Fruit fly (Drosophila melanogaster) whole organism, embryonic: Measurements from ENCODE around the gene yellow-e3.

ENCODE experiments used
- Asciz ChIP-seq: fragments of 200-800 bp; sonication (Bioruptor generic); optimal IDR thresholded peaks from 2 replicates; lab custom pipeline; 2017; ENCODE audit warnings: missing biosample characterization, mild to moderate bottlenecking, missing genetic modification characterization, missing genetic modification reagents
- Atf6 ChIP-seq: fragments of 200-800 bp; sonication (Bioruptor generic); IDR thresholded peaks from 2 replicates; pipeline ENCODE4 v1.3.6; 2022; ENCODE audit warnings: missing biosample characterization, missing genetic modification characterization
- B-H2 ChIP-seq: fragments of 200-800 bp; sonication (Bioruptor generic); optimal IDR thresholded peaks from 2 replicates; lab custom pipeline; 2018; ENCODE audit warnings: missing biosample characterization, mild to moderate bottlenecking, missing genetic modification characterization
- Bdp1 ChIP-seq: fragments of 200-800 bp; sonication (Bioruptor generic); optimal IDR thresholded peaks from 3 replicates; lab custom pipeline; 2016; ENCODE audit warnings: missing biosample characterization, missing genetic modification characterization
- Blimp-1 ChIP-seq: fragments of 200-800 bp; sonication (Bioruptor generic); optimal IDR thresholded peaks from 3 replicates; lab custom pipeline; 2018; ENCODE audit warnings: missing biosample characterization, missing genetic modification characterization, mild to moderate bottlenecking, moderate library complexity, missing genetic modification reagents
- CG11723 ChIP-seq: fragments of 200-800 bp; sonication (Bioruptor generic); optimal IDR thresholded peaks from 2 replicates; lab custom pipeline; 2017; ENCODE audit warnings: missing biosample characterization, mild to moderate bottlenecking, missing genetic modification characterization
- CG13296 ChIP-seq: fragments of 200-800 bp; sonication (Bioruptor generic); optimal IDR thresholded peaks from 3 replicates; lab custom pipeline; 2018; ENCODE audit warnings: missing biosample characterization, mild to moderate bottlenecking, missing genetic modification characterization
- CG14667 ChIP-seq: fragments of 200-800 bp; sonication (Bioruptor generic); IDR thresholded peaks from 2 replicates; pipeline ENCODE4 v1.3.6; 2022; ENCODE audit warnings: missing biosample characterization, missing genetic modification characterization
- CG15269 ChIP-seq: fragments of 200-800 bp; sonication (Bioruptor generic); optimal IDR thresholded peaks from 2 replicates; lab custom pipeline; 2018; ENCODE audit warnings: missing biosample characterization, mild to moderate bottlenecking, missing genetic modification characterization, moderate library complexity
- CG18011 ChIP-seq: fragments of 200-800 bp; sonication (Bioruptor generic); optimal IDR thresholded peaks from 2 replicates; lab custom pipeline; 2017; ENCODE audit warnings: missing biosample characterization, missing genetic modification characterization, mild to moderate bottlenecking, moderate library complexity, missing genotype
- CG2120 ChIP-seq: fragments of 200-800 bp; sonication (Bioruptor generic); optimal IDR thresholded peaks from 3 replicates; lab custom pipeline; 2016; ENCODE audit warnings: missing biosample characterization, missing genetic modification characterization
- CG30403 ChIP-seq: fragments of 200-800 bp; sonication (Bioruptor generic); optimal IDR thresholded peaks from 3 replicates; lab custom pipeline; 2016; ENCODE audit warnings: missing biosample characterization, missing genetic modification characterization
- CG3407 ChIP-seq: fragments of 200-800 bp; sonication (Bioruptor generic); optimal IDR thresholded peaks from 2 replicates; lab custom pipeline; 2018; ENCODE audit warnings: missing biosample characterization, mild to moderate bottlenecking, missing genetic modification characterization
- CG42726 ChIP-seq: fragments of 200-800 bp; sonication (Bioruptor generic); IDR thresholded peaks from 2 replicates; pipeline ENCODE4 v1.3.6; 2022; ENCODE audit warnings: missing biosample characterization, missing genetic modification characterization; ENCODE audit not compliant: partially characterized antibody
- CG4282 ChIP-seq: fragments of 200-800 bp; sonication (Bioruptor generic); optimal IDR thresholded peaks from 2 replicates; lab custom pipeline; 2016; ENCODE audit warnings: missing biosample characterization, missing genetic modification characterization
- CG4617 ChIP-seq: fragments of 200-800 bp; sonication (Bioruptor generic); optimal IDR thresholded peaks from 3 replicates; lab custom pipeline; 2016; ENCODE audit warnings: missing biosample characterization, missing genetic modification characterization, borderline replicate concordance
- CG7271 ChIP-seq: fragments of 200-800 bp; sonication (Bioruptor generic); optimal IDR thresholded peaks from 2 replicates; lab custom pipeline; 2018; ENCODE audit warnings: missing biosample characterization, mild to moderate bottlenecking, missing genetic modification characterization, moderate library complexity
- CG7556 ChIP-seq: fragments of 200-800 bp; sonication (Bioruptor generic); optimal IDR thresholded peaks from 2 replicates; lab custom pipeline; 2017; ENCODE audit warnings: missing biosample characterization, mild to moderate bottlenecking, missing genetic modification characterization
- CG8359 ChIP-seq: fragments of 200-800 bp; sonication (Bioruptor generic); optimal IDR thresholded peaks from 2 replicates; lab custom pipeline; 2017; ENCODE audit warnings: missing biosample characterization, mild to moderate bottlenecking, missing genetic modification characterization, borderline replicate concordance
- CG9215 ChIP-seq: fragments of 200-800 bp; sonication (Bioruptor generic); IDR thresholded peaks from 2 replicates; pipeline ENCODE4 v1.3.6; 2022; ENCODE audit warnings: missing biosample characterization, missing genetic modification characterization
- CG9727 ChIP-seq: fragments of 200-800 bp; sonication (Bioruptor generic); optimal IDR thresholded peaks from 3 replicates; lab custom pipeline; 2017; ENCODE audit warnings: missing biosample characterization, mild to moderate bottlenecking, missing genetic modification characterization
- Dbx ChIP-seq: fragments of 200-800 bp; sonication (Bioruptor generic); IDR thresholded peaks from 3 replicates; pipeline ENCODE4 v1.3.6; 2022; ENCODE audit warnings: missing biosample characterization, missing genetic modification characterization
- Fer3 ChIP-seq: fragments of 200-800 bp; sonication (Bioruptor generic); optimal IDR thresholded peaks from 2 replicates; lab custom pipeline; 2018; ENCODE audit warnings: missing biosample characterization, mild to moderate bottlenecking, missing genetic modification characterization, moderate library complexity
- H2.0 ChIP-seq: fragments of 200-800 bp; sonication (Bioruptor generic); IDR thresholded peaks from 2 replicates; pipeline ENCODE4 v1.3.6; 2022; ENCODE audit warnings: missing biosample characterization, missing genetic modification characterization
- HLHmδ ChIP-seq: fragments of 200-800 bp; sonication (Bioruptor generic); optimal IDR thresholded peaks from 2 replicates; lab custom pipeline; 2018; ENCODE audit warnings: missing biosample characterization, mild to moderate bottlenecking, missing genetic modification characterization, moderate library complexity
- Lpt ChIP-seq: fragments of >200 bp; optimal IDR thresholded peaks from 2 replicates; lab custom pipeline; 2018; ENCODE audit warnings: missing biosample characterization, missing genetic modification characterization
- Ptx1 ChIP-seq: fragments of 200-800 bp; sonication (Bioruptor generic); IDR thresholded peaks from 2 replicates; pipeline ENCODE4 v1.3.6; 2022; ENCODE audit warnings: missing biosample characterization, missing genetic modification characterization
- Ravus ChIP-seq: fragments of 200-800 bp; sonication (Bioruptor generic); IDR thresholded peaks from 2 replicates; pipeline ENCODE4 v1.3.6; 2022; ENCODE audit warnings: missing biosample characterization, missing genetic modification characterization
- Rx ChIP-seq: fragments of 200-800 bp; sonication (Bioruptor generic); IDR thresholded peaks from 2 replicates; pipeline ENCODE4 v1.3.6; 2022; ENCODE audit warnings: missing biosample characterization, missing genetic modification characterization
- Side ChIP-seq: fragments of 200-800 bp; sonication (Bioruptor generic); optimal IDR thresholded peaks from 2 replicates; lab custom pipeline; 2016; ENCODE audit warnings: missing biosample characterization, missing genetic modification characterization
- aop ChIP-seq: fragments of 200-800 bp; sonication (Bioruptor generic); IDR thresholded peaks from 2 replicates; pipeline ENCODE4 v1.3.6; 2022; ENCODE audit warnings: missing biosample characterization, missing genetic modification characterization
- corto ChIP-seq: fragments of 200-800 bp; sonication (Bioruptor generic); optimal IDR thresholded peaks from 2 replicates; lab custom pipeline; 2016; ENCODE audit warnings: missing biosample characterization, mild to moderate bottlenecking, missing genetic modification characterization, moderate library complexity
- crc ChIP-seq: fragments of 200-800 bp; sonication (Bioruptor generic); optimal IDR thresholded peaks from 2 replicates; lab custom pipeline; 2016; ENCODE audit warnings: missing biosample characterization, missing genetic modification characterization
- dmrt99B ChIP-seq: fragments of 200-800 bp; sonication (Bioruptor generic); optimal IDR thresholded peaks from 2 replicates; lab custom pipeline; 2018; ENCODE audit warnings: missing biosample characterization, mild to moderate bottlenecking, missing genetic modification characterization, moderate library complexity
- ems ChIP-seq: fragments of 200-800 bp; sonication (Bioruptor generic); optimal IDR thresholded peaks from 3 replicates; lab custom pipeline; 2016; ENCODE audit warnings: missing biosample characterization, missing genetic modification characterization
- gcm ChIP-seq: fragments of 200-800 bp; sonication (Bioruptor generic); optimal IDR thresholded peaks from 2 replicates; lab custom pipeline; 2019; ENCODE audit warnings: missing biosample characterization, mild to moderate bottlenecking, missing genetic modification characterization, moderate library complexity
- insv ChIP-seq, 2 experiments: fragments of 200-800 bp; sonication (Bioruptor generic); optimal IDR thresholded peaks; 3 replicates each; lab custom pipeline; 2016 to 2018; ENCODE audit warnings: missing biosample characterization in 2 of 2, missing genetic modification characterization in 2 of 2
- jigr1 ChIP-seq: fragments of 200-800 bp; sonication (Bioruptor generic); IDR thresholded peaks from 3 replicates; pipeline ENCODE4 v1.3.6; 2022; ENCODE audit warnings: missing biosample characterization, missing genetic modification characterization
- jing ChIP-seq: fragments of 200-800 bp; sonication (Bioruptor generic); optimal IDR thresholded peaks from 2 replicates; lab custom pipeline; 2018; ENCODE audit warnings: missing biosample characterization, mild to moderate bottlenecking, missing genetic modification characterization
- kni ChIP-seq: fragments of 200-800 bp; sonication (Bioruptor generic); optimal IDR thresholded peaks from 3 replicates; lab custom pipeline; 2017; ENCODE audit warnings: mild to moderate bottlenecking, missing biosample characterization, missing genetic modification reagents, missing genetic modification characterization
- pan ChIP-seq, 4 experiments: fragments of >200 bp in 3 of 4; fragments of 200-800 bp in 1 of 4; sonication (Bioruptor generic) in 1 of 4; optimal IDR thresholded peaks in 3 of 4; IDR thresholded peaks in 1 of 4; 2 replicates each; pipeline versions ENCODE4 v1.3.6 to Lab custom; 2017 to 2022; ENCODE audit warnings: missing biosample characterization in 2 of 4, missing genetic modification characterization in 2 of 4, mixed read lengths in 1 of 4
- pita ChIP-seq: fragments of 200-800 bp; sonication (Bioruptor generic); optimal IDR thresholded peaks from 2 replicates; lab custom pipeline; 2017; ENCODE audit warnings: missing biosample characterization, mild to moderate bottlenecking, missing genetic modification characterization
- rib ChIP-seq: fragments of 200-800 bp; sonication (Bioruptor generic); IDR thresholded peaks from 2 replicates; pipeline ENCODE4 v1.3.6; 2022; ENCODE audit warnings: missing biosample characterization, missing genetic modification characterization
- seq ChIP-seq: fragments of 200-800 bp; sonication (Bioruptor generic); IDR thresholded peaks from 2 replicates; pipeline ENCODE4 v1.3.6; 2022; ENCODE audit warnings: missing biosample characterization, missing genetic modification characterization
- shn ChIP-seq: fragments of 200-800 bp; sonication (Bioruptor generic); optimal IDR thresholded peaks from 3 replicates; lab custom pipeline; 2016; ENCODE audit warnings: missing biosample characterization, missing genetic modification characterization
- stc ChIP-seq: fragments of 200-800 bp; sonication (Bioruptor generic); IDR thresholded peaks from 2 replicates; pipeline ENCODE4 v1.3.6; 2022; ENCODE audit warnings: missing biosample characterization, missing genetic modification characterization
- tll ChIP-seq, 2 experiments: fragments of 200-800 bp in 1 of 2; fragments of >200 bp in 1 of 2; sonication (Bioruptor generic) in 1 of 2; optimal IDR thresholded peaks; 2 replicates each; lab custom pipeline; 2017 to 2019; ENCODE audit warnings: missing biosample characterization in 2 of 2, missing genetic modification characterization in 2 of 2, mild to moderate bottlenecking in 1 of 2, moderate library complexity in 1 of 2
- tup ChIP-seq: fragments of 200-800 bp; sonication (Bioruptor generic); optimal IDR thresholded peaks from 2 replicates; lab custom pipeline; 2016; ENCODE audit warnings: missing biosample characterization, mild to moderate bottlenecking, missing genetic modification characterization, moderate library complexity
- twi ChIP-seq: fragments of 200-800 bp; optimal IDR thresholded peaks from 2 replicates; lab custom pipeline; 2019; ENCODE audit warnings: missing biosample characterization, mild to moderate bottlenecking, missing genetic modification characterization, moderate library complexity

yellow-e3 gene

DNA sequence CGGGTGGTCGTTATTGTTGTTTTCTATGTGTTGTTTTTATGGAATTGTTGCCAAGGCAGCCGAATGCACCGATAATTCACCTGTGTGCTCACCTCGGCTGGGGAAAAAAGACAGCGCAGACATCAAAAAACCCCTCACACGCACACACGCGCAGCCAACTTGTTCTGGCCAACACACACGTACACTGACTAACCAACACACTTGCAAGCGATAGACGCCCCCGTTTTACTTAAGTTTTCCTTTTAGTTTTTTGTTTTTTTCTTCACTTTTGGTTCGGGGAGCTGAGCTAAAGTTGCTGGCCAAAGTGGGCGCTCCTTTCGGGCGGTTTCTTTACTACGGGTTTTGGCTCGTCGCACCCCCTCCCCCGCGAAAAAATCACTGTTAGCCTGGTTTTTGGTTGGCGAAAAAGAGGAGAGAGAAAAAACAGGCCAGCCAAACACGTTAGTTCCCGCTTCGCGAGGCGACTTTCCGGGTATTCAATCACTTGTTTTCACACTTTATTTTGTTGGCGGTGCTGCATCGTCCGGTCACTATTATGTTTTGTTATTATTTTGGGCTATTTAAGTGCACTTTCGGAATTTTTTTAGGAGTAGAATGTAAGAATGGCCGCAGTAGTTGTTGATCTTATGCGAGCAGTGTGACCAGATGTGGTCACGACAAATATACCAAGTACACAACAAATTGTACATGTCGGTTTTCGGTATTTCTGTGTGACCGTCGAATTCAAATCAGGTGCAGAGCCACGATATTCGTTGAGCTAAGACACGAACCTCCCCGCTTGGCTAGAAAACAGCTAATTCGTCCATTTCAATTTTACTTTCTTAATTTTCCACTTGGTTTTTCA is 29.9 kb upstream of the yellow-e3 start, which contains the start of gene yrt (continued):
- TF ChIP-seq aop (GFP tag; lab: Robert Waterston, UW), result no peak
- TF ChIP-seq Ravus (GFP tag; lab: Robert Waterston, UW), result no peak
- no peak for TF ChIP-seq CG2120 (GFP tag; lab: Kevin White, UChicago)
- no peak for TF ChIP-seq stc (GFP tag; lab: Robert Waterston, UW)
- TF ChIP-seq jing (GFP tag; lab: Kevin White, UChicago), result no peak
- TF ChIP-seq CG9215 (GFP tag; lab: Robert Waterston, UW), result no peak
- no peak for TF ChIP-seq seq
- no peak for TF ChIP-seq CG4282 (GFP tag; lab: Kevin White, UChicago)
- no peak for TF ChIP-seq Dbx (GFP tag; lab: Robert Waterston, UW)
- TF ChIP-seq CG18011 (GFP tag; lab: Kevin White, UChicago), result no peak
- TF ChIP-seq rib, result no peak
- no peak for TF ChIP-seq shn (GFP tag; lab: Kevin White, UChicago)
- no peak for TF ChIP-seq Blimp-1
- TF ChIP-seq CG9727, result no peak
- TF ChIP-seq CG13296 (GFP tag; lab: Kevin White, UChicago), result no peak
- no peak for TF ChIP-seq CG7556 (GFP tag; lab: Kevin White, UChicago)
- TF ChIP-seq insv (GFP tag; optimal IDR thresholded peaks at IDR 0.05; lab: Kevin White, UChicago), result peak in 1 of 2 experiments; percentile 68
- no peak for TF ChIP-seq H2.0 (GFP tag; lab: Robert Waterston, UW)
- TF ChIP-seq CG4617 (GFP tag; lab: Kevin White, UChicago), result peak; percentile 48
- no peak for TF ChIP-seq Ptx1 (GFP tag; lab: Robert Waterston, UW)
- TF ChIP-seq CG7271 (tag; lab: Kevin White, UChicago), result no peak
- no peak for TF ChIP-seq pan (optimal IDR thresholded peaks at IDR 0.05; lab: Kevin White, UChicago)
- no peak for TF ChIP-seq pan (GFP tag; optimal IDR thresholded peaks at IDR 0.05 in 1 of 2, IDR thresholded peaks at IDR 0.05 in 1 of 2)
- no peak for TF ChIP-seq CG42726
- TF ChIP-seq HLHmδ (GFP tag; lab: Kevin White, UChicago), result no peak
- TF ChIP-seq CG14667, result no peak
- no peak for TF ChIP-seq CG30403 (GFP tag; lab: Kevin White, UChicago)
- TF ChIP-seq twi, result no peak
- TF ChIP-seq tll (GFP tag; optimal IDR thresholded peaks at IDR 0.05; lab: Kevin White, UChicago), result no peak
- no peak for TF ChIP-seq CG11723 (GFP tag; lab: Kevin White, UChicago)
- TF ChIP-seq Bdp1 (GFP tag; lab: Kevin White, UChicago), result no peak
- no peak for TF ChIP-seq crc (GFP tag; lab: Kevin White, UChicago)
- TF ChIP-seq jigr1 (GFP tag; lab: Robert Waterston, UW), result no peak
- TF ChIP-seq pita, result peak; percentile 81
- no peak for TF ChIP-seq Atf6 (GFP tag; lab: Robert Waterston, UW)
- TF ChIP-seq dmrt99B (tag; lab: Kevin White, UChicago), result no peak
- TF ChIP-seq B-H2 (GFP tag; lab: Kevin White, UChicago), result no peak
- no peak for TF ChIP-seq ems (GFP tag; lab: Kevin White, UChicago)
- TF ChIP-seq tup (GFP tag; lab: Kevin White, UChicago), result no peak
- no peak for TF ChIP-seq CG15269 (tag; lab: Kevin White, UChicago)
- no peak for TF ChIP-seq Fer3 (tag; lab: Kevin White, UChicago)
- no peak for TF ChIP-seq Side
- TF ChIP-seq CG3407 (GFP tag; lab: Kevin White, UChicago), result no peak
- no peak for TF ChIP-seq Rx (GFP tag; lab: Robert Waterston, UW)
- no peak for TF ChIP-seq corto (GFP tag; lab: Kevin White, UChicago)
- TF ChIP-seq kni (GFP tag; lab: Kevin White, UChicago), result peak; percentile 28
- no peak for TF ChIP-seq Asciz (GFP tag; lab: Kevin White, UChicago)
- TF ChIP-seq gcm, result no peak
- TF ChIP-seq Lpt (GFP tag; lab: Kevin White, UChicago), result no peak
- no peak for TF ChIP-seq CG8359 (GFP tag; lab: Kevin White, UChicago)
